Fruit fly (Drosophila melanogaster): ENCODE data around the gene CG12539.

DNA sequence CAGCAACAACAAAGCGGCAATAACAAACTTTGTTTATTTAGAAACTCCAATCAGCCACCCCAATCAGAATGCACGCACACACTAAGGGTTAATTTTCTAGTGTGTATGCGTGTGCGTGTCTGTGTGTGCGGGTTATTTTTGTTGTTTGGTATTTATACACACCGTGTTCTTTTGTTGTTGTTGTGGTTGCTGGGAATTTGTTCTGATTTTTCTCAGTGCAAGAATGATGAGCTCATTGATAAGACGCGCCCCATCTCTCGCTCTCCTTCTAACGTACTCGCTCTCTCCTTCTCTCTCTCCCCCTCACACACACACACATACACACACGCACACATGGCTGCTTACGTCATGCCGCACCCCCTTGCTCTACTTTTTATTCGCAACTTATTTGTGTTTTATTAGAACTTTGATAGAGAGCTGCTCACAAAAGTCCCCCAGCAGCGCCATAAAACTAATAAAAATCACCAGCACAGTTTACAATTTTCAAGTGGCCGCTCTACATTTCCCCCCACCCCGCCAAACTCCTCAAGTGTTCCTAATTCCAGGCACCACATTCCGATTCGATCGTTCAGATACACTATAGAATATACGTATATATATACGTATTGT is 4.7 kb downstream of the CG12539 start:
- TF ChIP-seq CG8478 (optimal IDR thresholded peaks at IDR 0.05) (no peak), CTCF (optimal IDR thresholded peaks at IDR 0.05) (no peak)
